Worm (Caenorhabditis elegans): ENCODE data around the gene pkg-2.
A peak's percentile ranks its signal among the peaks of the same experiment; 100 is the strongest.

- no peak for TF ChIP-seq nhr-28 (tag; optimal IDR thresholded peaks at IDR 0.05)
- no peak for TF ChIP-seq pqm-1 (tag; optimal IDR thresholded peaks at IDR 0.05)
- TF ChIP-seq fkh-10 (GFP tag; optimal IDR thresholded peaks at IDR 0.05): no peak
- peak; percentile 16 for TF ChIP-seq blmp-1 (tag; optimal IDR thresholded peaks at IDR 0.05)
- no peak for TF ChIP-seq fos-1 (tag; optimal IDR thresholded peaks at IDR 0.05)
- TF ChIP-seq elt-3 (tag; optimal IDR thresholded peaks at IDR 0.05): peak in 1 of 6 experiments; percentile 27
- no peak for TF ChIP-seq nhr-237 (tag; optimal IDR thresholded peaks at IDR 0.05)
- peak; percentile 10 for TF ChIP-seq unc-86 (tag; optimal IDR thresholded peaks at IDR 0.05)
- no peak for TF ChIP-seq lin-39 (tag; optimal IDR thresholded peaks at IDR 0.05)
- TF ChIP-seq ceh-90 (tag; optimal IDR thresholded peaks at IDR 0.05): peak; percentile 84
- TF ChIP-seq ceh-82 (tag; optimal IDR thresholded peaks at IDR 0.05): peak in 1 of 3 experiments; percentile 24
- TF ChIP-seq skn-1 (tag; optimal IDR thresholded peaks at IDR 0.05): peak; percentile 31
- TF ChIP-seq mef-2 (tag; optimal IDR thresholded peaks at IDR 0.05): no peak
Measured at ce11 chrIV:8498773-8499360, 21.8 kb upstream of the pkg-2 start, which contains the start of the genes acdh-13 and mesp-1.

All from whole organism, L1 larva.